Fruit fly (Drosophila melanogaster): Measurements from ENCODE around the gene viaf.

- TF ChIP-seq psq (GFP tag; optimal IDR thresholded peaks at IDR 0.05) (no peak), Hr78 (GFP tag; optimal IDR thresholded peaks at IDR 0.05) (no peak), pan (optimal IDR thresholded peaks at IDR 0.05) (no peak), br (GFP tag; optimal IDR thresholded peaks at IDR 0.05) (no peak), tai (GFP tag; optimal IDR thresholded peaks at IDR 0.05) (no peak), dmrt93B (GFP tag; optimal IDR thresholded peaks at IDR 0.05) (no peak), usp (GFP tag; optimal IDR thresholded peaks at IDR 0.05) (no peak), dsf (GFP tag; optimal IDR thresholded peaks at IDR 0.05; ENCODE audit: borderline replicate concordance) (no peak), ey (GFP tag; optimal IDR thresholded peaks at IDR 0.05) (no peak), sv (GFP tag; optimal IDR thresholded peaks at IDR 0.05) (no peak), GATAd (GFP tag; optimal IDR thresholded peaks at IDR 0.05) (no peak)
Observed at dm6 chr3L:12028534-12029029, 35.6 kb upstream of the viaf start.

All from whole organism, wandering third instar larva.